Worm (Caenorhabditis elegans) whole organism, late embryonic: ENCODE data around the gene tmem-184.

Experiments
- ceh-9 ChIP-seq: sonication (generic microtip); optimal IDR thresholded peaks from 2 replicates; lab custom pipeline; 2016; ENCODE audit warnings: mild to moderate bottlenecking, missing genetic modification characterization, inconsistent platforms, missing compliant biosample characterization
- elt-2 ChIP-seq: sonication (generic microtip); optimal IDR thresholded peaks from 2 replicates; lab custom pipeline; 2016; ENCODE audit warnings: missing genetic modification reagents, missing genetic modification characterization, missing compliant biosample characterization

- TF ChIP-seq elt-2 (tag; lab: Kevin White, UChicago) (peak; percentile 89), ceh-9 (tag; lab: Kevin White, UChicago) (no peak)
These were observed 40.3 kb upstream of the tmem-184 start, which contains the start of gene C05G5.2 for ce11 chrX:14746948-14747347.
